Worm (Caenorhabditis elegans) whole organism, L3 larva: ENCODE data around the gene C56C10.6.

Experiments
- R02D3.7 ChIP-seq: fragments of 150-350 bp; optimal IDR thresholded peaks from 2 replicates; lab custom pipeline; 2014; ENCODE audit warnings: missing biosample characterization, missing genetic modification characterization
- aly-2 ChIP-seq: fragments of 150-350 bp; optimal IDR thresholded peaks from 2 replicates; lab custom pipeline; 2014; ENCODE audit warnings: missing biosample characterization, missing genetic modification characterization
- ama-1 ChIP-seq: fragments of 150-350 bp; optimal IDR thresholded peaks from 2 replicates; lab custom pipeline; 2018
- ceh-16 ChIP-seq: sonication (generic microtip); optimal IDR thresholded peaks from 2 replicates; lab custom pipeline; 2017; ENCODE audit warnings: missing biosample characterization, missing genetic modification characterization
- ceh-28 ChIP-seq: fragments of 150-350 bp; optimal IDR thresholded peaks from 2 replicates; lab custom pipeline; 2014; ENCODE audit warnings: missing biosample characterization, missing genetic modification reagents, missing genetic modification characterization
- ceh-82 ChIP-seq: fragments of 150-350 bp; optimal IDR thresholded peaks from 2 replicates; lab custom pipeline; 2014; ENCODE audit warnings: missing biosample characterization, missing genetic modification characterization
- ceh-9 ChIP-seq: sonication (generic microtip); optimal IDR thresholded peaks from 2 replicates; lab custom pipeline; 2018; ENCODE audit warnings: missing biosample characterization, missing genetic modification characterization
- daf-12 ChIP-seq: fragments of 150-350 bp; optimal IDR thresholded peaks from 2 replicates; lab custom pipeline; 2014; ENCODE audit warnings: missing biosample characterization, missing genetic modification reagents, missing genetic modification characterization
- egl-27 ChIP-seq: sonication (generic microtip); optimal IDR thresholded peaks from 4 replicates; lab custom pipeline; 2017; ENCODE audit warnings: missing biosample characterization, missing genetic modification reagents, missing genetic modification characterization
- egl-5 ChIP-seq: fragments of 150-350 bp; optimal IDR thresholded peaks from 2 replicates; lab custom pipeline; 2017; ENCODE audit warnings: missing biosample characterization, missing genetic modification reagents, missing genetic modification characterization, inconsistent platforms
- elt-2 ChIP-seq: sonication (generic microtip); optimal IDR thresholded peaks from 2 replicates; lab custom pipeline; 2016; ENCODE audit warnings: missing genetic modification reagents, mild to moderate bottlenecking, missing genetic modification characterization, missing compliant biosample characterization
- elt-3 ChIP-seq, 3 experiments: fragments of 150-350 bp in 1 of 3; sonication (generic microtip) in 2 of 3; optimal IDR thresholded peaks; 2 replicates in 2 of 3; 4 replicates in 1 of 3; lab custom pipeline; 2014 to 2017; ENCODE audit warnings: missing biosample characterization in 3 of 3, missing genetic modification characterization in 3 of 3
- eor-1 ChIP-seq, 2 experiments: fragments of 150-350 bp; optimal IDR thresholded peaks; 2 replicates each; lab custom pipeline; 2014 to 2018; ENCODE audit warnings: missing biosample characterization in 2 of 2, missing genetic modification characterization in 2 of 2
- fkh-10 ChIP-seq: sonication (generic microtip); optimal IDR thresholded peaks from 2 replicates; lab custom pipeline; 2017; ENCODE audit warnings: missing biosample characterization, missing genetic modification reagents, missing genetic modification characterization
- fkh-2 ChIP-seq: fragments of 150-350 bp; optimal IDR thresholded peaks from 2 replicates; lab custom pipeline; 2014; ENCODE audit warnings: missing biosample characterization, missing genetic modification reagents, missing genetic modification characterization
- hmg-11 ChIP-seq: sonication (generic microtip); optimal IDR thresholded peaks from 2 replicates; lab custom pipeline; 2016; ENCODE audit warnings: missing genetic modification characterization, missing compliant biosample characterization
- jun-1 ChIP-seq: fragments of 150-350 bp; optimal IDR thresholded peaks from 2 replicates; lab custom pipeline; 2014; ENCODE audit warnings: missing biosample characterization, missing genetic modification reagents, missing genetic modification characterization
- lin-15B ChIP-seq: fragments of 150-350 bp; optimal IDR thresholded peaks from 2 replicates; lab custom pipeline; 2014; ENCODE audit warnings: missing biosample characterization, missing genetic modification characterization
- lin-39 ChIP-seq: fragments of 150-350 bp; optimal IDR thresholded peaks from 2 replicates; lab custom pipeline; 2018; ENCODE audit warnings: missing biosample characterization, missing genetic modification reagents, missing genetic modification characterization
- lsy-12 ChIP-seq: sonication (generic microtip); optimal IDR thresholded peaks from 2 replicates; lab custom pipeline; 2016; ENCODE audit warnings: mild to moderate bottlenecking, missing genetic modification characterization, missing compliant biosample characterization
- mdl-1 ChIP-seq: fragments of 150-350 bp; optimal IDR thresholded peaks from 2 replicates; lab custom pipeline; 2014; ENCODE audit warnings: missing biosample characterization, missing genetic modification characterization
- mml-1 ChIP-seq: fragments of 150-350 bp; sonication (generic microtip); optimal IDR thresholded peaks from 3 replicates; lab custom pipeline; 2014; ENCODE audit warnings: missing biosample characterization, missing genetic modification characterization
- nfya-1 ChIP-seq: sonication (generic microtip); optimal IDR thresholded peaks from 2 replicates; lab custom pipeline; 2017; ENCODE audit warnings: missing genetic modification characterization, mild to moderate bottlenecking, missing compliant biosample characterization, antibody characterized with exemption, moderate library complexity; ENCODE audit not compliant: insufficient read depth
- nhr-11 ChIP-seq: fragments of 150-350 bp; optimal IDR thresholded peaks from 2 replicates; lab custom pipeline; 2014; ENCODE audit warnings: missing biosample characterization, missing genetic modification characterization
- nhr-23 ChIP-seq: fragments of 150-350 bp; optimal IDR thresholded peaks from 2 replicates; lab custom pipeline; 2014; ENCODE audit warnings: missing biosample characterization, missing genetic modification reagents, missing genetic modification characterization
- nhr-25 ChIP-seq: sonication (generic microtip); optimal IDR thresholded peaks from 2 replicates; lab custom pipeline; 2017; ENCODE audit warnings: missing biosample characterization, missing genetic modification characterization
- nhr-28 ChIP-seq: fragments of 150-350 bp; optimal IDR thresholded peaks from 2 replicates; lab custom pipeline; 2014; ENCODE audit warnings: missing biosample characterization, missing genetic modification characterization
- nhr-43 ChIP-seq: sonication (generic microtip); optimal IDR thresholded peaks from 2 replicates; lab custom pipeline; 2016; ENCODE audit warnings: mild to moderate bottlenecking, missing genetic modification characterization, missing compliant biosample characterization; ENCODE audit not compliant: poor library complexity, severe bottlenecking
- nhr-77 ChIP-seq: fragments of 150-350 bp; optimal IDR thresholded peaks from 2 replicates; lab custom pipeline; 2014; ENCODE audit warnings: missing biosample characterization, missing genetic modification characterization
- pha-4 ChIP-seq: fragments of 150-350 bp; optimal IDR thresholded peaks from 2 replicates; lab custom pipeline; 2014; ENCODE audit warnings: missing biosample characterization, missing genetic modification reagents, missing genetic modification characterization
- pqm-1 ChIP-seq: fragments of 150-350 bp; optimal IDR thresholded peaks from 2 replicates; lab custom pipeline; 2017; ENCODE audit warnings: missing biosample characterization, missing genetic modification characterization, inconsistent platforms
- snpc-4 ChIP-seq: fragments of 150-350 bp; optimal IDR thresholded peaks from 2 replicates; lab custom pipeline; 2014; ENCODE audit warnings: missing biosample characterization, missing genetic modification characterization
- tbx-2 ChIP-seq: sonication (generic microtip); optimal IDR thresholded peaks from 2 replicates; lab custom pipeline; 2016; ENCODE audit warnings: mild to moderate bottlenecking, missing genetic modification characterization, missing compliant biosample characterization
- unc-39 ChIP-seq: sonication (generic microtip); optimal IDR thresholded peaks from 4 replicates; lab custom pipeline; 2017; ENCODE audit warnings: missing biosample characterization, missing genetic modification characterization
- unc-62 ChIP-seq: fragments of 150-350 bp; sonication (generic microtip); optimal IDR thresholded peaks from 4 replicates; lab custom pipeline; 2014; ENCODE audit warnings: missing biosample characterization, missing genetic modification reagents, missing genetic modification characterization
- zag-1 ChIP-seq: fragments of 150-350 bp; optimal IDR thresholded peaks from 2 replicates; lab custom pipeline; 2014; ENCODE audit warnings: missing biosample characterization, missing genetic modification characterization
- ztf-4 ChIP-seq: fragments of 150-350 bp; optimal IDR thresholded peaks from 2 replicates; lab custom pipeline; 2014; ENCODE audit warnings: missing biosample characterization, missing genetic modification characterization

Gene C56C10.6

ce11 chrII:6568707-6569106, 12.4 kb downstream of the C56C10.6 start, which contains the start of gene sra-27:
Gene sra-27 (plus strand): TSS chrII:6569007.
- TF ChIP-seq nhr-25: no peak

ce11 chrII:6566628-6567180, 14.4 kb downstream of the C56C10.6 start, which contains the start of the genes F18C5.5 and F18C5.9:
Gene F18C5.5 (minus strand): TSS chrII:6566728.
Gene F18C5.9 (plus strand): TSS chrII:6567130.
- no peak for TF ChIP-seq eor-1 (tag; optimal IDR thresholded peaks at IDR 0.05; lab: Kevin White, UChicago)
- TF ChIP-seq, all 47 proteins: peak for 0

ce11 chrII:6565077-6565476, 16.1 kb downstream of the C56C10.6 start, which contains the start of gene mpz-3:
Gene mpz-3 (minus strand): TSS chrII:6565396.
- TF ChIP-seq ama-1 (lab: Kevin White, UChicago) (peak; percentile 23), unc-39 (tag; lab: Kevin White, UChicago) (no peak), lin-39 (tag; lab: Kevin White, UChicago) (peak; percentile 73), elt-2 (tag; lab: Kevin White, UChicago) (peak; percentile 17), pha-4 (peak; percentile 56), tbx-2 (peak; percentile 8), lsy-12 (tag; lab: Kevin White, UChicago) (peak; percentile 42), nfya-1 (peak; percentile 9), nhr-43 (tag; lab: Kevin White, UChicago) (peak; percentile 56), egl-27 (tag; lab: Kevin White, UChicago) (no peak)
- TF ChIP-seq, all 47 proteins: peak for 8

ce11 chrII:6563238-6563637, 17.9 kb downstream of the C56C10.6 start:
- peak; percentile 3 for TF ChIP-seq elt-2 (tag; lab: Kevin White, UChicago)
- peak; percentile 55 for TF ChIP-seq hmg-11 (tag; lab: Kevin White, UChicago)
- peak; percentile 70 for TF ChIP-seq lin-39 (tag; lab: Kevin White, UChicago)
- peak; percentile 67 for TF ChIP-seq snpc-4
- peak; percentile 21 for TF ChIP-seq ceh-28 (tag; lab: Kevin White, UChicago)
- no peak for TF ChIP-seq egl-27 (tag; lab: Kevin White, UChicago)
- peak; percentile 55 for TF ChIP-seq nfya-1
- TF ChIP-seq lin-15B (tag; lab: Kevin White, UChicago): peak; percentile 16
- no peak for TF ChIP-seq ceh-9 (tag; lab: Kevin White, UChicago)
- TF ChIP-seq, all 47 proteins: peak for 7

- TF ChIP-seq nhr-25 (peak; percentile 85), egl-27 (tag; lab: Kevin White, UChicago) (no peak), hmg-11 (tag; lab: Kevin White, UChicago) (no peak), ceh-9 (tag; lab: Kevin White, UChicago) (no peak), ztf-4 (tag; lab: Kevin White, UChicago) (no peak), ama-1 (lab: Kevin White, UChicago) (peak; percentile 46), nhr-43 (tag; lab: Kevin White, UChicago) (peak; percentile 32), ceh-82 (tag; lab: Kevin White, UChicago) (no peak), jun-1 (peak; percentile 5), nhr-23 (tag; lab: Kevin White, UChicago) (peak; percentile 64), egl-5 (tag; lab: Kevin White, UChicago) (peak; percentile 68), pha-4 (peak; percentile 63), elt-3 (tag; optimal IDR thresholded peaks at IDR 0.05; lab: Kevin White, UChicago) (peak in 1 of 3 experiments; percentile 45)
- TF ChIP-seq, all 47 proteins: peak for 8
Observed at ce11 chrII:6562203-6562867, 18.8 kb downstream of the C56C10.6 start.

ce11 chrII:6561300-6561699, 19.8 kb downstream of the C56C10.6 start, which contains the start of gene F18C5.10:
Gene F18C5.10 (minus strand): TSS chrII:6561444.
- TF ChIP-seq pha-4 (peak; percentile 28), jun-1 (no peak), eor-1 (tag; optimal IDR thresholded peaks at IDR 0.05; lab: Kevin White, UChicago) (no peak), nhr-25 (no peak), nhr-77 (tag; lab: Kevin White, UChicago) (no peak), daf-12 (no peak), unc-62 (no peak), mml-1 (tag; lab: Kevin White, UChicago) (no peak), R02D3.7 (tag; lab: Kevin White, UChicago) (no peak), nfya-1 (no peak), mdl-1 (tag; lab: Kevin White, UChicago) (no peak), nhr-11 (tag; lab: Kevin White, UChicago) (no peak), fkh-2 (tag; lab: Kevin White, UChicago) (no peak), aly-2 (no peak), fkh-10 (no peak), elt-2 (tag; lab: Kevin White, UChicago) (no peak), lin-15B (tag; lab: Kevin White, UChicago) (no peak), zag-1 (tag; lab: Kevin White, UChicago) (no peak), ceh-16 (tag; lab: Kevin White, UChicago) (no peak), pqm-1 (tag; lab: Kevin White, UChicago) (no peak), nhr-28 (tag; lab: Kevin White, UChicago) (no peak), elt-3 (tag; optimal IDR thresholded peaks at IDR 0.05; lab: Kevin White, UChicago) (no peak), lsy-12 (tag; lab: Kevin White, UChicago) (no peak), egl-5 (tag; lab: Kevin White, UChicago) (peak; percentile 38), ztf-4 (tag; lab: Kevin White, UChicago) (no peak), ceh-82 (tag; lab: Kevin White, UChicago) (no peak), ama-1 (lab: Kevin White, UChicago) (peak; percentile 12)
